Fruit fly (Drosophila melanogaster): ENCODE data around the gene CG17726.

Gene CG17726

dm6 chr3R:11199227-11199835, 27.2 kb upstream of the CG17726 start (continued):
- no peak for TF ChIP-seq schlank (tag; optimal IDR thresholded peaks at IDR 0.05)
- TF ChIP-seq Dip3 (GFP tag; optimal IDR thresholded peaks at IDR 0.05), result no peak
- TF ChIP-seq CG5180 (GFP tag; optimal IDR thresholded peaks at IDR 0.05), result no peak
- TF ChIP-seq seq (GFP tag; IDR thresholded peaks at IDR 0.05), result no peak
- TF ChIP-seq vfl (GFP tag; optimal IDR thresholded peaks at IDR 0.05), result no peak
- TF ChIP-seq jing (GFP tag; optimal IDR thresholded peaks at IDR 0.05), result no peak
- no peak for TF ChIP-seq lov (optimal IDR thresholded peaks at IDR 0.05)
- TF ChIP-seq lov (GFP tag; IDR thresholded peaks at IDR 0.05), result no peak
- TF ChIP-seq unpg (GFP tag; optimal IDR thresholded peaks at IDR 0.05), result no peak
- TF ChIP-seq ab (GFP tag; optimal IDR thresholded peaks at IDR 0.05), result no peak
- TF ChIP-seq CG30403 (GFP tag; optimal IDR thresholded peaks at IDR 0.05), result no peak
- TF ChIP-seq nerfin-1 (tag; optimal IDR thresholded peaks at IDR 0.05), result no peak
- no peak for TF ChIP-seq Tbp (GFP tag; optimal IDR thresholded peaks at IDR 0.05)
- TF ChIP-seq tgo (GFP tag; IDR thresholded peaks at IDR 0.05), result no peak
- TF ChIP-seq NK7.1 (GFP tag; optimal IDR thresholded peaks at IDR 0.05), result no peak
- TF ChIP-seq emc (GFP tag; optimal IDR thresholded peaks at IDR 0.05), result no peak
- no peak for TF ChIP-seq dysf (GFP tag; IDR thresholded peaks at IDR 0.05)
- TF ChIP-seq Ptx1 (GFP tag; IDR thresholded peaks at IDR 0.05), result no peak
- TF ChIP-seq Nf-YC (tag; optimal IDR thresholded peaks at IDR 0.05), result no peak
- TF ChIP-seq CG6175 (GFP tag; IDR thresholded peaks at IDR 0.05), result no peak
- no peak for TF ChIP-seq cas (GFP tag; IDR thresholded peaks at IDR 0.05)
- no peak for TF ChIP-seq CG8290 (GFP tag; optimal IDR thresholded peaks at IDR 0.05)
- TF ChIP-seq CG8290 (tag; optimal IDR thresholded peaks at IDR 0.05), result no peak
- TF ChIP-seq CG43689 (GFP tag; IDR thresholded peaks at IDR 0.05), result no peak
- TF ChIP-seq CG31224 (GFP tag; IDR thresholded peaks at IDR 0.05), result peak; percentile 74
- TF ChIP-seq CG6765 (GFP tag; optimal IDR thresholded peaks at IDR 0.05), result peak; percentile 12
- TF ChIP-seq BtbVII (GFP tag; optimal IDR thresholded peaks at IDR 0.05), result peak; percentile 32
- TF ChIP-seq dm (GFP tag; optimal IDR thresholded peaks at IDR 0.05), result no peak
- TF ChIP-seq lilli (GFP tag; optimal IDR thresholded peaks at IDR 0.05), result no peak
- no peak for TF ChIP-seq CG6654 (GFP tag; optimal IDR thresholded peaks at IDR 0.05)
- no peak for TF ChIP-seq tup (GFP tag; optimal IDR thresholded peaks at IDR 0.05)
- no peak for TF ChIP-seq CG2875 (GFP tag; optimal IDR thresholded peaks at IDR 0.05)
- no peak for TF ChIP-seq Lim3 (GFP tag; IDR thresholded peaks at IDR 0.05)
- no peak for TF ChIP-seq kay (GFP tag; optimal IDR thresholded peaks at IDR 0.05)
- TF ChIP-seq Lhr (GFP tag; optimal IDR thresholded peaks at IDR 0.05), result no peak
- no peak for TF ChIP-seq CG13296 (GFP tag; optimal IDR thresholded peaks at IDR 0.05)
- no peak for TF ChIP-seq CG8765 (GFP tag; IDR thresholded peaks at IDR 0.05)
- TF ChIP-seq CG12299 (tag; optimal IDR thresholded peaks at IDR 0.05), result no peak
- no peak for TF ChIP-seq BEAF-32 (GFP tag; optimal IDR thresholded peaks at IDR 0.05)
- TF ChIP-seq CG31388 (GFP tag; optimal IDR thresholded peaks at IDR 0.05), result no peak
- no peak for TF ChIP-seq Xrp1 (GFP tag; IDR thresholded peaks at IDR 0.05)
- TF ChIP-seq pb (GFP tag; optimal IDR thresholded peaks at IDR 0.05), result no peak
- no peak for TF ChIP-seq Bteb2 (GFP tag; optimal IDR thresholded peaks at IDR 0.05)
- no peak for TF ChIP-seq hkb (optimal IDR thresholded peaks at IDR 0.05)
- TF ChIP-seq hkb (GFP tag; IDR thresholded peaks at IDR 0.05), result no peak
- no peak for TF ChIP-seq mld (GFP tag; IDR thresholded peaks at IDR 0.05; ENCODE audit: partially characterized antibody)
- TF ChIP-seq fru (optimal IDR thresholded peaks at IDR 0.05), result no peak
- TF ChIP-seq Hr78 (GFP tag; optimal IDR thresholded peaks at IDR 0.05), result peak in 1 of 2 experiments; percentile 59
- no peak for TF ChIP-seq HLHmδ (GFP tag; optimal IDR thresholded peaks at IDR 0.05)
- TF ChIP-seq Blimp-1 (GFP tag; optimal IDR thresholded peaks at IDR 0.05), result no peak
- TF ChIP-seq CG13123 (GFP tag; optimal IDR thresholded peaks at IDR 0.05), result no peak
- TF ChIP-seq CG12236 (GFP tag; optimal IDR thresholded peaks at IDR 0.05), result no peak
- TF ChIP-seq ttk (GFP tag; IDR thresholded peaks at IDR 0.05), result no peak

All from whole organism, embryonic.